Worm (Caenorhabditis elegans) whole organism, L4/young adult: ENCODE measurements around the gene col-102.

Source experiments
- dao-5 ChIP-seq: sonication (generic microtip); optimal IDR thresholded peaks from 2 replicates; lab custom pipeline; 2016; ENCODE audit warnings: missing genotype, missing genetic modification characterization, moderate library complexity, missing compliant biosample characterization
- him-1 ChIP-seq: sonication (generic microtip); optimal IDR thresholded peaks from 2 replicates; lab custom pipeline; 2016; ENCODE audit warnings: missing genotype, missing genetic modification reagents, missing genetic modification characterization, missing compliant biosample characterization

DNA sequence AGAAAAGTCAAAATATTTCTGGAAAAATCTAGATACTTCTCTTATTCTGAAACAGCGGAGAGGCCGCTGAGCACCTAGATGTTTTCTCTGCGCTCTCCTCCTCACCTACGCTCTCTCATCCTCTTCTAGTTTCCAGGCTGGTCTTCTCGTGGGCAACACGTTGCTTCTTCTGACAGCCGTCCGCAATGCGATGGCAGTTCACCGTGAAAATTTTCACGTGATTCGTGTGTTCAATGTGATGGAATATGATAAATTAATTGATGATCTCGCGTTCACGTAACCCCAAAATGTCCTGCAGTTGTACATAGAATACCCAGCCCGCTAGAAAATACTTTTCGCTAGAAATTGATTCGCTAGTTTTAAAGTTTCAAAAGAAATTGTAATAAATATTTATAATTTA, 29.3 kb downstream of the col-102 start:
- TF ChIP-seq dao-5 (tag; lab: Kevin White, UChicago), result no peak
- TF ChIP-seq him-1 (tag; lab: Kevin White, UChicago), result no peak
